Worm (Caenorhabditis elegans): ENCODE results near the gene ZK930.7.

DNA sequence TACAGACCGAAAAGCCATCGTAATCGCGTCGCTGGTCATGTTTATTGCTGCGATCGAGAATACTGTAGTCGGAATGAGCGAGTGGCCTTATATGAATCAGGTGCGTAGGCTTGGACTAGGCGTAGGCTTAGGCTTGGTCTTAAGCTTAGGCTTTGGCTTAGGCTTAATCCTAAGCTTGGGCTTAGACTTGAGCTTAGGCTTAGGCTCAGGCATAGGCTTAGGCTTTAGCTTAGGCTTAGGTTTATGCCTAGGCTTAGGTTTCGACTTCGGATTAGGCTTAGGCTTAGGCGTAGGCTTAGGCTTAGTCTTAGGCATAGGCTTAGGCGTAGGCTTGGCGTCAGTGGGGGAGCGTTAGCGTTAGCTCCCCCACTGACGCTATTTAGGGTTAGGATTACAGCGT lies 40.4 kb downstream of the ZK930.7 start:
- TF ChIP-seq egl-27 (tag; optimal IDR thresholded peaks at IDR 0.05) (no peak), hlh-11 (tag; optimal IDR thresholded peaks at IDR 0.05) (no peak), nhr-42 (GFP tag; IDR thresholded peaks at IDR 0.05) (no peak)

Measured in whole organism, L4 larva.